Worm (Caenorhabditis elegans) whole organism, L1 larva: ENCODE results near the gene R02F11.1.

ENCODE experiments used
- C04F5.9 ChIP-seq: sonication (generic microtip); optimal IDR thresholded peaks from 2 replicates; lab custom pipeline; 2016; ENCODE audit warnings: missing genetic modification characterization, missing compliant biosample characterization
- F16B12.6 ChIP-seq: fragments of 150-350 bp; optimal IDR thresholded peaks from 2 replicates; lab custom pipeline; 2014; ENCODE audit warnings: missing biosample characterization, missing genetic modification characterization
- aly-2 ChIP-seq: fragments of 150-350 bp; optimal IDR thresholded peaks from 2 replicates; lab custom pipeline; 2014; ENCODE audit warnings: missing biosample characterization, missing genetic modification characterization
- ceh-8 ChIP-seq: fragments of 200-800 bp; sonication (Bioruptor generic); optimal IDR thresholded peaks from 2 replicates; lab custom pipeline; 2018; ENCODE audit warnings: mild to moderate bottlenecking, missing genetic modification characterization, moderate library complexity, missing compliant biosample characterization
- ceh-82 ChIP-seq, 3 experiments: fragments of 150-350 bp in 1 of 3; sonication (generic microtip) in 2 of 3; optimal IDR thresholded peaks; 2 replicates each; lab custom pipeline; 2014 to 2017; ENCODE audit warnings: missing biosample characterization in 3 of 3, missing genetic modification characterization in 3 of 3
- ceh-90 ChIP-seq: sonication (generic microtip); optimal IDR thresholded peaks from 2 replicates; lab custom pipeline; 2016; ENCODE audit warnings: missing genetic modification characterization, missing compliant biosample characterization
- ces-1 ChIP-seq: fragments of 150-350 bp; optimal IDR thresholded peaks from 2 replicates; lab custom pipeline; 2014; ENCODE audit warnings: missing biosample characterization, missing genetic modification reagents, missing genetic modification characterization
- dsc-1 ChIP-seq: sonication (generic microtip); optimal IDR thresholded peaks from 2 replicates; lab custom pipeline; 2016; ENCODE audit warnings: mild to moderate bottlenecking, missing genetic modification characterization, missing compliant biosample characterization
- efl-1 ChIP-seq, 4 experiments: fragments of 150-350 bp; optimal IDR thresholded peaks in 3 of 4; peaks in 1 of 4; 1 replicate in 1 of 4; 2 replicates in 3 of 4; lab custom pipeline; 2014; ENCODE audit warnings: missing biosample characterization in 2 of 4, missing genetic modification characterization in 2 of 4, missing genetic modification reagents in 2 of 4
- elt-3 ChIP-seq, 6 experiments: fragments of 150-350 bp in 1 of 6; sonication (generic microtip); optimal IDR thresholded peaks; 2 replicates each; lab custom pipeline; 2017 to 2018; ENCODE audit warnings: missing biosample characterization in 6 of 6, missing genetic modification characterization in 6 of 6, inconsistent platforms in 1 of 6
- ets-5 ChIP-seq: fragments of 200-800 bp; sonication (Bioruptor generic); IDR thresholded peaks from 2 replicates; pipeline ENCODE4 v1.3.6; 2022; ENCODE audit warnings: missing genetic modification characterization, missing compliant biosample characterization
- fkh-10 ChIP-seq: sonication (generic microtip); optimal IDR thresholded peaks from 2 replicates; lab custom pipeline; 2017; ENCODE audit warnings: missing biosample characterization, missing genetic modification reagents, missing genetic modification characterization
- fkh-4 ChIP-seq: sonication (generic microtip); optimal IDR thresholded peaks from 2 replicates; lab custom pipeline; 2016; ENCODE audit warnings: missing compliant biosample characterization, missing genetic modification characterization, borderline replicate concordance
- fkh-8 ChIP-seq: sonication (generic microtip); optimal IDR thresholded peaks from 2 replicates; lab custom pipeline; 2016; ENCODE audit warnings: mild to moderate bottlenecking, missing genetic modification characterization, missing compliant biosample characterization
- fos-1 ChIP-seq: fragments of 150-350 bp; optimal IDR thresholded peaks from 2 replicates; lab custom pipeline; 2014; ENCODE audit warnings: missing biosample characterization, missing genetic modification characterization
- grh-1 ChIP-seq: fragments of 200-800 bp; sonication (Bioruptor generic); IDR thresholded peaks from 2 replicates; pipeline ENCODE4 v1.3.6; 2022; ENCODE audit warnings: missing genetic modification reagents, missing genetic modification characterization, missing compliant biosample characterization
- hlh-4 ChIP-seq: sonication (generic microtip); optimal IDR thresholded peaks from 2 replicates; lab custom pipeline; 2016; ENCODE audit warnings: mild to moderate bottlenecking, missing genetic modification characterization, missing compliant biosample characterization
- hpl-2 ChIP-seq: fragments of 150-350 bp; optimal IDR thresholded peaks from 2 replicates; lab custom pipeline; 2014; ENCODE audit warnings: missing biosample characterization, missing genetic modification reagents, missing genetic modification characterization
- irx-1 ChIP-seq: sonication (generic microtip); optimal IDR thresholded peaks from 2 replicates; lab custom pipeline; 2016; ENCODE audit warnings: missing genetic modification characterization, missing compliant biosample characterization
- isw-1 ChIP-seq: fragments of 200-800 bp; sonication (Bioruptor generic); IDR thresholded peaks from 2 replicates; pipeline ENCODE4 v1.3.6; 2022; ENCODE audit warnings: missing genetic modification characterization, missing compliant biosample characterization
- jun-1 ChIP-seq: fragments of 150-350 bp; optimal IDR thresholded peaks from 2 replicates; lab custom pipeline; 2014; ENCODE audit warnings: missing biosample characterization, missing genetic modification reagents, missing genetic modification characterization
- lin-13 ChIP-seq: fragments of 150-350 bp; optimal IDR thresholded peaks from 2 replicates; lab custom pipeline; 2014; ENCODE audit warnings: missing biosample characterization, missing genetic modification reagents, missing genetic modification characterization
- lin-39 ChIP-seq: fragments of 150-350 bp; optimal IDR thresholded peaks from 2 replicates; lab custom pipeline; 2014; ENCODE audit warnings: missing biosample characterization, missing genetic modification reagents, missing genetic modification characterization
- lsy-2 ChIP-seq, 2 experiments: fragments of 150-350 bp; optimal IDR thresholded peaks; 2 replicates each; lab custom pipeline; 2014; ENCODE audit warnings: missing biosample characterization in 2 of 2, missing genetic modification characterization in 2 of 2
- nhr-12 ChIP-seq: sonication (generic microtip); optimal IDR thresholded peaks from 2 replicates; lab custom pipeline; 2017; ENCODE audit warnings: missing biosample characterization, missing genetic modification characterization
- nhr-19 ChIP-seq: fragments of 200-800 bp; sonication (Bioruptor generic); conservative IDR thresholded peaks from 2 replicates; pipeline ENCODE4 v1.3.6; 2022; ENCODE audit warnings: missing genetic modification characterization, missing compliant biosample characterization
- nhr-20 ChIP-seq: sonication (generic microtip); optimal IDR thresholded peaks from 2 replicates; lab custom pipeline; 2016; ENCODE audit warnings: mild to moderate bottlenecking, missing genetic modification characterization, missing compliant biosample characterization
- nhr-47 ChIP-seq: sonication (generic microtip); optimal IDR thresholded peaks from 2 replicates; lab custom pipeline; 2016; ENCODE audit warnings: mild to moderate bottlenecking, missing genetic modification characterization, moderate library complexity, missing compliant biosample characterization
- nhr-76 ChIP-seq: sonication (generic microtip); optimal IDR thresholded peaks from 2 replicates; lab custom pipeline; 2017; ENCODE audit warnings: missing biosample characterization, missing genetic modification characterization
- nhr-85 ChIP-seq: sonication (generic microtip); peaks from one replicate; lab custom pipeline; 2016; ENCODE audit warnings: missing genetic modification characterization, inconsistent platforms, missing compliant biosample characterization
- nhr-90 ChIP-seq: sonication (generic microtip); optimal IDR thresholded peaks from 2 replicates; lab custom pipeline; 2016; ENCODE audit warnings: mild to moderate bottlenecking, missing genetic modification characterization, missing compliant biosample characterization; ENCODE audit not compliant: poor library complexity
- skn-1 ChIP-seq: fragments of 150-350 bp; optimal IDR thresholded peaks from 2 replicates; lab custom pipeline; 2014; ENCODE audit warnings: missing biosample characterization, missing genetic modification characterization
- snpc-4 ChIP-seq: fragments of 150-350 bp; optimal IDR thresholded peaks from 2 replicates; lab custom pipeline; 2014; ENCODE audit warnings: missing biosample characterization, missing genetic modification characterization
- snu-23 ChIP-seq: sonication (generic microtip); optimal IDR thresholded peaks from 2 replicates; lab custom pipeline; 2016; ENCODE audit warnings: missing genetic modification characterization, missing compliant biosample characterization
- unc-62 ChIP-seq: fragments of 150-350 bp; optimal IDR thresholded peaks from 2 replicates; lab custom pipeline; 2014; ENCODE audit warnings: missing biosample characterization, missing genetic modification reagents, missing genetic modification characterization
- unc-86 ChIP-seq: sonication (generic microtip); optimal IDR thresholded peaks from 2 replicates; lab custom pipeline; 2016; ENCODE audit warnings: missing genetic modification characterization, missing compliant biosample characterization
- unc-98 ChIP-seq: fragments of 200-800 bp; sonication (Bioruptor generic); IDR thresholded peaks from 2 replicates; pipeline ENCODE4 v1.3.6; 2022; ENCODE audit warnings: missing genetic modification characterization, missing compliant biosample characterization
- vab-15 ChIP-seq: sonication (generic microtip); optimal IDR thresholded peaks from 2 replicates; lab custom pipeline; 2017; ENCODE audit warnings: missing genotype, mild to moderate bottlenecking, missing genetic modification characterization, missing compliant biosample characterization
- xbp-1 ChIP-seq: sonication (generic microtip); optimal IDR thresholded peaks from 2 replicates; lab custom pipeline; 2016; ENCODE audit warnings: missing genetic modification characterization, missing compliant biosample characterization

Gene R02F11.1

ce11 chrV:4826710-4827380, 26.0 kb downstream of the R02F11.1 start, which contains the start of the genes hsp-6 and C37H5.5 (continued):
- TF ChIP-seq fkh-10 (GFP tag; lab: Kevin White, UChicago): no peak
- peak; percentile 92 for TF ChIP-seq snu-23 (GFP tag; lab: Kevin White, UChicago)
- TF ChIP-seq ceh-8 (GFP tag; lab: Kevin White, UChicago): no peak
- TF ChIP-seq elt-3 (tag; optimal IDR thresholded peaks at IDR 0.05; lab: Kevin White, UChicago): peak in 2 of 6 experiments; percentile 23 to 82
- TF ChIP-seq F16B12.6 (tag; lab: Kevin White, UChicago): peak; percentile 21
- peak; percentile 69 for TF ChIP-seq grh-1 (GFP tag; lab: Robert Waterston, UW)
- TF ChIP-seq fkh-4 (tag; lab: Kevin White, UChicago): no peak
- peak; percentile 78 for TF ChIP-seq fkh-8 (tag; lab: Kevin White, UChicago)
- peak; percentile 88 for TF ChIP-seq nhr-20 (tag; lab: Kevin White, UChicago)
- no peak for TF ChIP-seq nhr-12 (tag; lab: Kevin White, UChicago)
- TF ChIP-seq unc-98 (GFP tag; lab: Robert Waterston, UW): no peak
- peak; percentile 84 for TF ChIP-seq isw-1 (GFP tag; lab: Robert Waterston, UW)
- TF ChIP-seq ceh-82 (tag; optimal IDR thresholded peaks at IDR 0.05; lab: Kevin White, UChicago): peak; percentile 36 to 89 (median 51)
- TF ChIP-seq hlh-4: no peak
- TF ChIP-seq irx-1 (tag; lab: Kevin White, UChicago): peak; percentile 55
- peak; percentile 20 for TF ChIP-seq lin-39 (tag; lab: Kevin White, UChicago)
- TF ChIP-seq C04F5.9 (tag; lab: Kevin White, UChicago): no peak
- peak; percentile 75 for TF ChIP-seq nhr-19 (GFP tag; lab: Robert Waterston, UW)
- TF ChIP-seq vab-15: no peak
- TF ChIP-seq nhr-85: peak; percentile 88
- TF ChIP-seq jun-1 (tag; lab: Kevin White, UChicago): peak; percentile 27
- TF ChIP-seq fos-1 (tag; lab: Kevin White, UChicago): peak; percentile 10
- TF ChIP-seq lin-13 (GFP tag; lab: Kevin White, UChicago): peak; percentile 72
- peak; percentile 87 to 95 for TF ChIP-seq lsy-2 (tag; optimal IDR thresholded peaks at IDR 0.05; lab: Kevin White, UChicago)
- TF ChIP-seq hpl-2 (GFP tag; lab: Kevin White, UChicago): no peak
- TF ChIP-seq skn-1: peak; percentile 92
- TF ChIP-seq snpc-4 (tag; lab: Kevin White, UChicago): peak; percentile 72
- TF ChIP-seq xbp-1 (tag; lab: Kevin White, UChicago): peak; percentile 72
- TF ChIP-seq nhr-76 (tag; lab: Kevin White, UChicago): no peak
- no peak for TF ChIP-seq ceh-90 (tag; lab: Kevin White, UChicago)
- TF ChIP-seq ces-1 (GFP tag; lab: Kevin White, UChicago): no peak
- peak; percentile 83 for TF ChIP-seq nhr-47 (tag; lab: Kevin White, UChicago)
- TF ChIP-seq unc-86 (tag; lab: Kevin White, UChicago): peak; percentile 67

DNA sequence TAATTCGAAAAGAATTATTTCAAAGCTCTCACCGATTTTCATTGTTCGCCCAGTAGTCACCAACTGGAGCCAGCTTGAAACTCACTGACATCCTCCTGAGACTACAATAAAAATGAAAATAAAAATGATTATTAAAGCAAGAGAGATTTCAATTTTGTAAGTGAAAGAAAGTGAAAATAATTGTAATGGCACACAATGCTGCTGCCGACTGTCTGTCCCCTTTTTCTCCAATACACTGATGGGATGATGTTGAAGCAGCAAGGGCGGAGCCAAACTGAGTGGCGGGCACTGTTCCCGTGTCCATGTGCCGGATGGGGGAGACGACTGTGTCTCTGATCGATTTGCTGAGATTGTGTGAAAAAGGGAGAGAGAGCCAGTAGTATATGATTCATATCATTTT, 33.4 kb downstream of the R02F11.1 start, which contains the start of gene C37H5.14:
Gene C37H5.14, minus strand, starts transcription at position 101 of the 400 bp plus-strand sequence.
- TF ChIP-seq efl-1 (optimal IDR thresholded peaks at IDR 0.05; lab: Kevin White, UChicago): no peak
- TF ChIP-seq efl-1 (GFP tag; optimal IDR thresholded peaks at IDR 0.05 in 1 of 2; lab: Kevin White, UChicago): peak in 1 of 2 experiments; percentile 47
- no peak for TF ChIP-seq aly-2 (tag; lab: Kevin White, UChicago)
- no peak for TF ChIP-seq fkh-8 (tag; lab: Kevin White, UChicago)
- no peak for TF ChIP-seq unc-86 (tag; lab: Kevin White, UChicago)
- TF ChIP-seq dsc-1: no peak
- no peak for TF ChIP-seq nhr-20 (tag; lab: Kevin White, UChicago)
- TF ChIP-seq ets-5 (GFP tag; lab: Robert Waterston, UW): no peak
- no peak for TF ChIP-seq unc-62
- no peak for TF ChIP-seq nhr-90 (tag; lab: Kevin White, UChicago)
- TF ChIP-seq, all 84 proteins: peak for 1
